Fruit fly (Drosophila melanogaster) whole organism, embryonic: ENCODE data around the gene CG11905.

Source experiments
- Asciz ChIP-seq: fragments of 200-800 bp; sonication (Bioruptor generic); optimal IDR thresholded peaks from 2 replicates; lab custom pipeline; 2017; ENCODE audit warnings: missing biosample characterization, mild to moderate bottlenecking, missing genetic modification characterization, missing genetic modification reagents
- Blimp-1 ChIP-seq: fragments of 200-800 bp; sonication (Bioruptor generic); optimal IDR thresholded peaks from 3 replicates; lab custom pipeline; 2018; ENCODE audit warnings: missing biosample characterization, missing genetic modification characterization, mild to moderate bottlenecking, moderate library complexity, missing genetic modification reagents
- C15 ChIP-seq: fragments of 200-800 bp; sonication (Bioruptor generic); IDR thresholded peaks from 3 replicates; pipeline ENCODE4 v1.3.6; 2022; ENCODE audit warnings: missing biosample characterization, missing genetic modification characterization
- CG1024 ChIP-seq: fragments of 200-800 bp; sonication (Bioruptor generic); IDR thresholded peaks from 2 replicates; pipeline ENCODE4 v1.3.6; 2022; ENCODE audit warnings: missing biosample characterization, missing genetic modification characterization
- CG10654 ChIP-seq: fragments of 200-800 bp; sonication (Bioruptor generic); optimal IDR thresholded peaks from 2 replicates; lab custom pipeline; 2016; ENCODE audit warnings: missing biosample characterization, missing genetic modification characterization
- CG10959 ChIP-seq: fragments of 200-800 bp; sonication (Bioruptor generic); IDR thresholded peaks from 2 replicates; pipeline ENCODE4 v1.3.6; 2022; ENCODE audit warnings: missing biosample characterization, missing genetic modification characterization
- CG11093 ChIP-seq: fragments of 200-800 bp; sonication (Bioruptor generic); IDR thresholded peaks from 3 replicates; pipeline ENCODE4 v1.3.6; 2022; ENCODE audit warnings: missing biosample characterization, missing genetic modification characterization
- CG12071 ChIP-seq: fragments of 200-800 bp; sonication (Bioruptor generic); optimal IDR thresholded peaks from 3 replicates; lab custom pipeline; 2018; ENCODE audit warnings: missing biosample characterization, mild to moderate bottlenecking, missing genetic modification characterization
- CG1603 ChIP-seq: fragments of 200-800 bp; sonication (Bioruptor generic); optimal IDR thresholded peaks from 2 replicates; lab custom pipeline; 2019; ENCODE audit warnings: missing biosample characterization, mild to moderate bottlenecking, missing genetic modification characterization, moderate library complexity
- CG1832 ChIP-seq: fragments of 200-800 bp; sonication (Bioruptor generic); optimal IDR thresholded peaks from 2 replicates; lab custom pipeline; 2017; ENCODE audit warnings: missing biosample characterization, mild to moderate bottlenecking, missing genetic modification characterization, inconsistent platforms
- CG18619 ChIP-seq: fragments of 200-800 bp; sonication (Bioruptor generic); optimal IDR thresholded peaks from 3 replicates; lab custom pipeline; 2017; ENCODE audit warnings: missing biosample characterization, mild to moderate bottlenecking, missing genetic modification characterization
- CG2129 ChIP-seq: fragments of 200-800 bp; sonication (Bioruptor generic); IDR thresholded peaks from 2 replicates; pipeline ENCODE4 v1.3.6; 2022; ENCODE audit warnings: missing biosample characterization, missing genetic modification characterization; ENCODE audit not compliant: partially characterized antibody
- CG2712 ChIP-seq: fragments of 200-800 bp; optimal IDR thresholded peaks from 3 replicates; lab custom pipeline; 2019; ENCODE audit warnings: missing biosample characterization, mild to moderate bottlenecking, missing genetic modification characterization, moderate library complexity
- CG34376 ChIP-seq: fragments of 200-800 bp; sonication (Bioruptor generic); optimal IDR thresholded peaks from 2 replicates; lab custom pipeline; 2018; ENCODE audit warnings: missing biosample characterization, mild to moderate bottlenecking, missing genetic modification characterization
- CG34422 ChIP-seq: fragments of 200-800 bp; sonication (Bioruptor generic); IDR thresholded peaks from 3 replicates; pipeline ENCODE4 v1.3.6; 2022; ENCODE audit warnings: missing biosample characterization, missing genetic modification characterization
- CG3726 ChIP-seq: fragments of 200-800 bp; sonication (Bioruptor generic); IDR thresholded peaks from 3 replicates; pipeline ENCODE4, ENCODE4 v1.3.6; 2022; ENCODE audit warnings: missing biosample characterization, missing genetic modification characterization
- CG5180 ChIP-seq: fragments of 200-800 bp; sonication (Bioruptor generic); optimal IDR thresholded peaks from 3 replicates; lab custom pipeline; 2017; ENCODE audit warnings: missing biosample characterization, missing genetic modification characterization, mild to moderate bottlenecking, moderate library complexity, missing genetic modification reagents
- CG8281 ChIP-seq: fragments of 200-800 bp; sonication (Bioruptor generic); optimal IDR thresholded peaks from 2 replicates; lab custom pipeline; 2018; ENCODE audit warnings: missing biosample characterization, mild to moderate bottlenecking, missing genetic modification characterization, moderate library complexity
- CG8388 ChIP-seq: fragments of 200-800 bp; sonication (Bioruptor generic); optimal IDR thresholded peaks from 2 replicates; lab custom pipeline; 2019; ENCODE audit warnings: missing biosample characterization, mild to moderate bottlenecking, missing genetic modification characterization, moderate library complexity
- CG9876 ChIP-seq: fragments of 200-800 bp; sonication (Bioruptor generic); optimal IDR thresholded peaks from 2 replicates; lab custom pipeline; 2016; ENCODE audit warnings: missing biosample characterization, missing genetic modification characterization
- D19B ChIP-seq: fragments of 200-800 bp; sonication (Bioruptor generic); optimal IDR thresholded peaks from 2 replicates; lab custom pipeline; 2017; ENCODE audit warnings: missing biosample characterization, mild to moderate bottlenecking, missing genetic modification characterization
- Dbx ChIP-seq: fragments of 200-800 bp; sonication (Bioruptor generic); IDR thresholded peaks from 3 replicates; pipeline ENCODE4 v1.3.6; 2022; ENCODE audit warnings: missing biosample characterization, missing genetic modification characterization
- GATAe ChIP-seq: fragments of 200-800 bp; sonication (Bioruptor generic); conservative IDR thresholded peaks from 2 replicates; pipeline ENCODE4 v1.3.6; 2022; ENCODE audit warnings: missing biosample characterization, missing genetic modification characterization
- HHEX ChIP-seq: fragments of 200-800 bp; sonication (Bioruptor generic); optimal IDR thresholded peaks from 3 replicates; lab custom pipeline; 2017; ENCODE audit warnings: missing biosample characterization, mild to moderate bottlenecking, missing genetic modification characterization, missing genetic modification reagents
- HmgZ ChIP-seq: fragments of 200-800 bp; sonication (Bioruptor generic); optimal IDR thresholded peaks from 2 replicates; lab custom pipeline; 2018; ENCODE audit warnings: missing biosample characterization, mild to moderate bottlenecking, missing genetic modification characterization
- Hmr ChIP-seq: fragments of 200-800 bp; sonication (Bioruptor generic); optimal IDR thresholded peaks from 3 replicates; lab custom pipeline; 2017; ENCODE audit warnings: mild to moderate bottlenecking, missing biosample characterization, missing genetic modification reagents, missing genetic modification characterization
- Oli ChIP-seq: fragments of 200-800 bp; sonication (Bioruptor generic); optimal IDR thresholded peaks from 2 replicates; lab custom pipeline; 2018; ENCODE audit warnings: missing biosample characterization, mild to moderate bottlenecking, missing genetic modification characterization, moderate library complexity
- Side ChIP-seq: fragments of 200-800 bp; sonication (Bioruptor generic); optimal IDR thresholded peaks from 2 replicates; lab custom pipeline; 2016; ENCODE audit warnings: missing biosample characterization, missing genetic modification characterization
- Tbp ChIP-seq: fragments of >200 bp; optimal IDR thresholded peaks from 2 replicates; lab custom pipeline; 2018; ENCODE audit warnings: missing biosample characterization, missing genetic modification characterization
- Xbp1 ChIP-seq: fragments of 200-800 bp; sonication (Bioruptor generic); optimal IDR thresholded peaks from 3 replicates; lab custom pipeline; 2016; ENCODE audit warnings: missing biosample characterization, mild to moderate bottlenecking, missing genetic modification characterization
- ac ChIP-seq: fragments of 200-800 bp; sonication (Bioruptor generic); optimal IDR thresholded peaks from 3 replicates; lab custom pipeline; 2017; ENCODE audit warnings: missing biosample characterization, mild to moderate bottlenecking, missing genetic modification characterization
- bbx ChIP-seq: fragments of 200-800 bp; sonication (Bioruptor generic); IDR thresholded peaks from 2 replicates; pipeline ENCODE4 v1.3.6; 2022; ENCODE audit warnings: missing biosample characterization, missing genetic modification characterization; ENCODE audit not compliant: partially characterized antibody
- bowl ChIP-seq: fragments of 200-800 bp; sonication (Bioruptor generic); IDR thresholded peaks from 2 replicates; pipeline ENCODE4 v1.3.6; 2022; ENCODE audit warnings: missing biosample characterization, missing genetic modification characterization
- chif ChIP-seq, 2 experiments: fragments of 200-800 bp; sonication (Bioruptor generic); optimal IDR thresholded peaks; 3 replicates each; lab custom pipeline; 2016; ENCODE audit warnings: missing biosample characterization in 2 of 2, missing genetic modification characterization in 2 of 2
- dati ChIP-seq: fragments of 200-800 bp; sonication (Bioruptor generic); IDR thresholded peaks from 2 replicates; pipeline ENCODE4 v1.3.6; 2022; ENCODE audit warnings: missing biosample characterization, missing genetic modification characterization
- dmrt11E ChIP-seq: fragments of 200-800 bp; sonication (Bioruptor generic); optimal IDR thresholded peaks from 3 replicates; lab custom pipeline; 2018; ENCODE audit warnings: missing biosample characterization, mild to moderate bottlenecking, missing genetic modification characterization, moderate library complexity
- exex ChIP-seq: fragments of 200-800 bp; sonication (Bioruptor generic); optimal IDR thresholded peaks from 4 replicates; lab custom pipeline; 2018; ENCODE audit warnings: missing biosample characterization, mild to moderate bottlenecking, missing genetic modification characterization, moderate library complexity
- gem ChIP-seq: fragments of 200-800 bp; sonication (Bioruptor generic); optimal IDR thresholded peaks from 2 replicates; lab custom pipeline; 2019; ENCODE audit warnings: missing biosample characterization, mild to moderate bottlenecking, missing genetic modification characterization, moderate library complexity
- gfzf ChIP-seq: fragments of 200-800 bp; sonication (Bioruptor generic); optimal IDR thresholded peaks from 2 replicates; lab custom pipeline; 2016; ENCODE audit warnings: missing biosample characterization, mild to moderate bottlenecking, missing genetic modification characterization, moderate library complexity
- jing ChIP-seq: fragments of 200-800 bp; sonication (Bioruptor generic); optimal IDR thresholded peaks from 2 replicates; lab custom pipeline; 2018; ENCODE audit warnings: missing biosample characterization, mild to moderate bottlenecking, missing genetic modification characterization
- klu ChIP-seq: fragments of 200-800 bp; sonication (Bioruptor generic); IDR thresholded peaks from 2 replicates; pipeline ENCODE4 v1.3.6; 2022; ENCODE audit warnings: missing biosample characterization, missing genetic modification characterization
- pan ChIP-seq, 4 experiments: fragments of >200 bp in 3 of 4; fragments of 200-800 bp in 1 of 4; sonication (Bioruptor generic) in 1 of 4; optimal IDR thresholded peaks in 3 of 4; IDR thresholded peaks in 1 of 4; 2 replicates each; pipeline versions ENCODE4 v1.3.6 to Lab custom; 2017 to 2022; ENCODE audit warnings: missing biosample characterization in 2 of 4, missing genetic modification characterization in 2 of 4, mixed read lengths in 1 of 4
- phol ChIP-seq: fragments of 200-800 bp; sonication (Bioruptor generic); optimal IDR thresholded peaks from 3 replicates; lab custom pipeline; 2018; ENCODE audit warnings: missing biosample characterization, mild to moderate bottlenecking, missing genetic modification characterization, moderate library complexity
- pnt ChIP-seq: fragments of 200-800 bp; sonication (Bioruptor generic); optimal IDR thresholded peaks from 3 replicates; lab custom pipeline; 2016; ENCODE audit warnings: missing biosample characterization, missing genetic modification characterization
- scrt ChIP-seq: fragments of 200-800 bp; sonication (Bioruptor generic); optimal IDR thresholded peaks from 2 replicates; lab custom pipeline; 2018; ENCODE audit warnings: missing biosample characterization, mild to moderate bottlenecking, missing genetic modification characterization, moderate library complexity
- sd ChIP-seq: fragments of 200-800 bp; sonication (Bioruptor generic); optimal IDR thresholded peaks from 3 replicates; lab custom pipeline; 2018; ENCODE audit warnings: missing biosample characterization, mild to moderate bottlenecking, missing genetic modification characterization, moderate library complexity
- sens ChIP-seq: fragments of 200-800 bp; sonication (Bioruptor generic); peaks from one replicate; lab custom pipeline; 2016; ENCODE audit warnings: missing biosample characterization, missing genetic modification characterization
- tgo ChIP-seq: fragments of 200-800 bp; sonication (Bioruptor generic); IDR thresholded peaks from 3 replicates; pipeline ENCODE4 v1.3.6; 2022; ENCODE audit warnings: missing biosample characterization, missing genetic modification characterization
- tx ChIP-seq: fragments of 200-800 bp; sonication (Bioruptor generic); optimal IDR thresholded peaks from 2 replicates; lab custom pipeline; 2016; ENCODE audit warnings: missing biosample characterization, missing genetic modification characterization
- vnd ChIP-seq: fragments of 200-800 bp; sonication (Bioruptor generic); IDR thresholded peaks from 3 replicates; pipeline ENCODE4 v1.3.6; 2022; ENCODE audit warnings: missing biosample characterization, missing genetic modification characterization; ENCODE audit not compliant: partially characterized antibody

Gene CG11905

DNA sequence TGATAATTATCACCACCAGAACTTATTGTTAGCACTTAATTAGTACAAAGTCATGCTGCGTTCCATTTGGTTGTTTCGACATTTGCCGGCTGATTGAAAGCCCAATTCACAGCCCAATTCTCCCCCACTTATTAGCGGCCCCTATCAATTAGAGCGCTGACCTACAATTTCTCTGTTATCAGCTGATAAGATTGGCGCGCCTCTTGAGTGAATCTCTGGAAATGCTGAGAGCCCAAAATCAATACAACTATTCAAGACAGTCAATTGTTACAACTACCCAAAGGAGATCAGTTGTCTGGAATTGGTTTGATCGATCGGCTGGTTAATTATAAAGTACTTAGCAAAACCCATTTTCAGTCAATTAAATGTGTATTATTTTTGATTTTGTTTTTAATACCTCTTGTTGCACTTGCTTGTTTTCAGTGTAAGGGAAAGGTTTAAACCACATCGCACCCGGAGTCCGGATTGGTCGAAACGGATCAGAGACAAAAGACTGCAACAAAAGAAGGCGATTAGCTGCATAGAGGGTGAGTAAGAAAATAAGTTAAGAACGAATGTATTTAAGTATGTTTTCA lies 49.6 kb upstream of the CG11905 start (continued):
- TF ChIP-seq Blimp-1 (GFP tag; lab: Kevin White, UChicago) (no peak), pan (optimal IDR thresholded peaks at IDR 0.05; lab: Kevin White, UChicago) (no peak), pan (GFP tag; optimal IDR thresholded peaks at IDR 0.05 in 1 of 2, IDR thresholded peaks at IDR 0.05 in 1 of 2) (no peak), pnt (no peak), scrt (GFP tag; lab: Kevin White, UChicago) (no peak), phol (no peak), Side (GFP tag; lab: Kevin White, UChicago) (no peak), dati (GFP tag; lab: Robert Waterston, UW) (no peak), dmrt11E (no peak), CG10654 (GFP tag; lab: Kevin White, UChicago) (no peak), CG11093 (GFP tag; lab: Robert Waterston, UW) (no peak), CG34376 (peak; percentile 18), jing (no peak), klu (GFP tag; lab: Robert Waterston, UW) (no peak), HmgZ (tag; lab: Kevin White, UChicago) (peak; percentile 19), sens (GFP tag; lab: Kevin White, UChicago) (peak; percentile 73), CG8281 (tag; lab: Kevin White, UChicago) (no peak), tgo (GFP tag; lab: Robert Waterston, UW) (no peak), CG12071 (no peak), CG10959 (GFP tag; lab: Robert Waterston, UW) (no peak), exex (peak; percentile 96), CG1603 (tag; lab: Kevin White, UChicago) (no peak), GATAe (peak; percentile 77), bowl (no peak), CG18619 (GFP tag; lab: Kevin White, UChicago) (no peak), gfzf (no peak), Hmr (GFP tag; lab: Kevin White, UChicago) (no peak), CG1832 (GFP tag; lab: Kevin White, UChicago) (no peak), gem (tag; lab: Kevin White, UChicago) (no peak), CG5180 (GFP tag; lab: Kevin White, UChicago) (no peak), D19B (peak; percentile 16), CG2129 (GFP tag; lab: Robert Waterston, UW) (no peak), chif (GFP tag; optimal IDR thresholded peaks at IDR 0.05; lab: Kevin White, UChicago) (no peak), CG9876 (GFP tag; lab: Kevin White, UChicago) (no peak), HHEX (GFP tag; lab: Kevin White, UChicago) (no peak), CG3726 (0 out of 3 replicates have a peak, but pooled peaks have one; percentile 12), Dbx (GFP tag; lab: Robert Waterston, UW) (no peak), Asciz (no peak), Xbp1 (GFP tag; lab: Kevin White, UChicago) (no peak), tx (GFP tag; lab: Kevin White, UChicago) (no peak), CG2712 (no peak), ac (no peak), Tbp (GFP tag; lab: Kevin White, UChicago) (no peak), vnd (GFP tag; lab: Robert Waterston, UW) (peak; percentile 53; the same call in 2 of the 3 replicates), C15 (no peak), bbx (GFP tag; lab: Robert Waterston, UW) (no peak), sd (tag; lab: Kevin White, UChicago) (peak; percentile 61), CG34422 (GFP tag; lab: Robert Waterston, UW) (no peak), CG1024 (GFP tag; lab: Robert Waterston, UW) (no peak), Oli (tag; lab: Kevin White, UChicago) (no peak), CG8388 (GFP tag; lab: Kevin White, UChicago) (no peak)
